Worm (Caenorhabditis elegans): Measurements from ENCODE around the gene M01D1.12.
A peak's percentile ranks its signal among the peaks of the same experiment; 100 is the strongest.
"Not testable (repeated sequence)": the region's sequence is repeated elsewhere in the genome, so short reads cannot be mapped to it uniquely, and the experiment has no call there.

Gene M01D1.12

ce11 chrII:1060702-1061101 lies 33.9 kb downstream of the M01D1.12 start, which contains the start of gene btb-10:
Gene btb-10 (minus strand): TSS chrII:1060802.
- TF ChIP-seq unc-62 (GFP tag; optimal IDR thresholded peaks at IDR 0.05); swsn-7 (tag; optimal IDR thresholded peaks at IDR 0.05); aly-2 (tag; optimal IDR thresholded peaks at IDR 0.05): not testable (repeated sequence)

DNA sequence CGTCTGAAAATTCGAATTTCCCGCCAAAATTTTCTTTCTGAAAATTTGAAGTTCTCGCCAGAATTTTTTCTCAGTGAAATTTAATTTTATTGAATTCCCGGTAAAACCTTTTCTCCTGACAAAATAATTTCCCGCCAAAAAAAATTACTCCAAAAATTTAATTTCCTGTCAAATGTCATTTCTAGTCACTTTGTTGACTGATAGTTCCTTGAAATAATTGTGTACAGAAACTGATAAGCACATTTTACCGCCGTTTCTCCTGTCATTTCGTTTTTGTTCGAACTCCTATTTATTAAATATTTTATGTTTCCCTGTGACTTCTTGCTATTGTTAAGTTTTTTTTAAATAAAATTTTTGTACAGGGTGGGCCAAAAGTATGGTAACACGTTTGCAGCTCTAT lies 37.2 kb downstream of the M01D1.12 start:
- no peak for TF ChIP-seq nhr-47 (tag; optimal IDR thresholded peaks at IDR 0.05)
- no peak for TF ChIP-seq ceh-63 (GFP tag; optimal IDR thresholded peaks at IDR 0.05)
- no peak for TF ChIP-seq zip-4 (GFP tag; optimal IDR thresholded peaks at IDR 0.05)
- TF ChIP-seq nhr-28 (tag; optimal IDR thresholded peaks at IDR 0.05), result no peak

- no peak for TF ChIP-seq aha-1 (tag; optimal IDR thresholded peaks at IDR 0.05)
- TF ChIP-seq lin-14 (GFP tag; optimal IDR thresholded peaks at IDR 0.05), result no peak
- no peak for TF ChIP-seq pax-3 (tag; optimal IDR thresholded peaks at IDR 0.05)
- TF ChIP-seq nhr-77 (tag; optimal IDR thresholded peaks at IDR 0.05), result no peak
- no peak for TF ChIP-seq nhr-19 (GFP tag; conservative IDR thresholded peaks at IDR 0.05)
- TF ChIP-seq egl-27 (tag; optimal IDR thresholded peaks at IDR 0.05), result no peak
- no peak for TF ChIP-seq ceh-82 (tag; optimal IDR thresholded peaks at IDR 0.05)
- TF ChIP-seq aly-2 (tag; optimal IDR thresholded peaks at IDR 0.05), result no peak
- TF ChIP-seq hlh-17 (GFP tag; optimal IDR thresholded peaks at IDR 0.05; ENCODE audit: borderline replicate concordance), result no peak
- TF ChIP-seq pag-3 (tag; optimal IDR thresholded peaks at IDR 0.05; ENCODE audit: borderline replicate concordance, insufficient read depth), result no peak
These were observed 40.1 kb downstream of the M01D1.12 start, which contains the start of gene K02E7.10 for ce11 chrII:1066907-1067306. Gene K02E7.10 (minus strand): TSS chrII:1067007.

- TF ChIP-seq lin-13 (GFP tag; optimal IDR thresholded peaks at IDR 0.05), result no peak
- TF ChIP-seq C16A3.4 (tag; optimal IDR thresholded peaks at IDR 0.05), result no peak
- TF ChIP-seq hlh-4 (tag; optimal IDR thresholded peaks at IDR 0.05), result no peak
- no peak for TF ChIP-seq ceh-88 (GFP tag; IDR thresholded peaks at IDR 0.05)
- no peak for TF ChIP-seq irx-1 (tag; optimal IDR thresholded peaks at IDR 0.05)
These were observed 44.1 kb downstream of the M01D1.12 start, which contains the start of gene K02E7.12 for ce11 chrII:1070875-1071274. Gene K02E7.12 (plus strand): TSS chrII:1071175.

- TF ChIP-seq efl-1 (optimal IDR thresholded peaks at IDR 0.05), result peak in 1 of 2 experiments; percentile 6
- TF ChIP-seq efl-1 (GFP tag; optimal IDR thresholded peaks at IDR 0.05 in 1 of 2), result no peak
- TF ChIP-seq lsy-2 (tag; optimal IDR thresholded peaks at IDR 0.05), result peak in 1 of 2 experiments; percentile 63
- no peak for TF ChIP-seq nhr-11 (tag; optimal IDR thresholded peaks at IDR 0.05)
- TF ChIP-seq ama-1 (optimal IDR thresholded peaks at IDR 0.05), result no peak
These were observed 44.7 kb downstream of the M01D1.12 start for ce11 chrII:1071432-1071831.

DNA sequence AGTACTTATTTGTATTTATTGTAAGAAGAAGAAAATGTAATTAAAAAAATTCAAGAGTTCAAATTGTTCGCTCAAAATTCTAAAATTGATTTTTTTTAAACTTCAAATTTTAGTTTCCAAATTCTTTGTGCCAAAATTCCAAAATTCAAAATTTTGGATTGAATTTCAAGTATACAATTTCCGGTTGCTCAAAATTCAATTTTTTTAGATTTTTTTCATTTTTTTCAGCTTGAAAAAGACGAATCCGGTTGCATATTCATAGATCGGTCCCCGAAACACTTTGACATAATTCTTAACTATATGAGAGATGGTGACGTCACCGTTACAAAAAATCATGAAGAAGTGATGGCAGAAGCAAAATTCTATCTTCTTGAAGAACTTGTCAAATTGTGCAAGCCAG lies 45.3 kb downstream of the M01D1.12 start, which contains the start of gene K02E7.4:
Gene K02E7.4 (plus strand): TSS at position 301 of the 400 bp plus-strand sequence.
- TF ChIP-seq zip-4 (GFP tag; optimal IDR thresholded peaks at IDR 0.05) (no peak), fos-1 (tag; optimal IDR thresholded peaks at IDR 0.05) (no peak), nhr-28 (tag; optimal IDR thresholded peaks at IDR 0.05) (no peak), unc-130 (tag; optimal IDR thresholded peaks at IDR 0.05) (no peak), pqm-1 (tag; optimal IDR thresholded peaks at IDR 0.05) (no peak), rnt-1 (tag; optimal IDR thresholded peaks at IDR 0.05) (no peak), skn-1 (tag; optimal IDR thresholded peaks at IDR 0.05) (no peak), nhr-84 (tag; optimal IDR thresholded peaks at IDR 0.05) (no peak), C34B4.2 (tag; optimal IDR thresholded peaks at IDR 0.05) (no peak), grh-1 (GFP tag; IDR thresholded peaks at IDR 0.05) (no peak), elt-2 (tag; optimal IDR thresholded peaks at IDR 0.05) (no peak), alr-1 (tag; optimal IDR thresholded peaks at IDR 0.05; ENCODE audit: borderline replicate concordance) (no peak), hlh-17 (GFP tag; optimal IDR thresholded peaks at IDR 0.05; ENCODE audit: borderline replicate concordance) (no peak), nhr-19 (GFP tag; conservative IDR thresholded peaks at IDR 0.05) (no peak), ztf-11 (tag; optimal IDR thresholded peaks at IDR 0.05) (no peak), nhr-76 (tag; optimal IDR thresholded peaks at IDR 0.05) (no peak), elt-3 (tag; optimal IDR thresholded peaks at IDR 0.05) (no peak), ceh-8 (GFP tag; optimal IDR thresholded peaks at IDR 0.05) (no peak), unc-62 (GFP tag; optimal IDR thresholded peaks at IDR 0.05) (no peak)
